Fruit fly (Drosophila melanogaster): ENCODE measurements around the gene TotB.

- no peak for TF ChIP-seq dl (GFP tag; optimal IDR thresholded peaks at IDR 0.05; ENCODE audit: insufficient read depth in 1 of 2, partially characterized antibody in 2 of 2)
- TF ChIP-seq usp (GFP tag; optimal IDR thresholded peaks at IDR 0.05) = no peak
- no peak for TF ChIP-seq Dfd (GFP tag; optimal IDR thresholded peaks at IDR 0.05)
- no peak for TF ChIP-seq Vsx2 (GFP tag; optimal IDR thresholded peaks at IDR 0.05; ENCODE audit: partially characterized antibody)
- TF ChIP-seq h (GFP tag; optimal IDR thresholded peaks at IDR 0.05) = no peak
- no peak for TF ChIP-seq br (GFP tag; optimal IDR thresholded peaks at IDR 0.05)
- TF ChIP-seq Hnf4 (GFP tag; optimal IDR thresholded peaks at IDR 0.05) = no peak
- TF ChIP-seq dsf (GFP tag; optimal IDR thresholded peaks at IDR 0.05; ENCODE audit: borderline replicate concordance) = no peak
- no peak for TF ChIP-seq Myc (optimal IDR thresholded peaks at IDR 0.05)
- no peak for TF ChIP-seq Hr78 (GFP tag; optimal IDR thresholded peaks at IDR 0.05)
- TF ChIP-seq pan (optimal IDR thresholded peaks at IDR 0.05) = no peak
- no peak for TF ChIP-seq Abd-B (GFP tag; optimal IDR thresholded peaks at IDR 0.05)
Observed at dm6 chr3R:20872688-20873087, 1.1 kb upstream of the TotB start, which contains the start of gene TotC.
